Worm (Caenorhabditis elegans): ENCODE measurements around the gene gnrr-2.

DNA sequence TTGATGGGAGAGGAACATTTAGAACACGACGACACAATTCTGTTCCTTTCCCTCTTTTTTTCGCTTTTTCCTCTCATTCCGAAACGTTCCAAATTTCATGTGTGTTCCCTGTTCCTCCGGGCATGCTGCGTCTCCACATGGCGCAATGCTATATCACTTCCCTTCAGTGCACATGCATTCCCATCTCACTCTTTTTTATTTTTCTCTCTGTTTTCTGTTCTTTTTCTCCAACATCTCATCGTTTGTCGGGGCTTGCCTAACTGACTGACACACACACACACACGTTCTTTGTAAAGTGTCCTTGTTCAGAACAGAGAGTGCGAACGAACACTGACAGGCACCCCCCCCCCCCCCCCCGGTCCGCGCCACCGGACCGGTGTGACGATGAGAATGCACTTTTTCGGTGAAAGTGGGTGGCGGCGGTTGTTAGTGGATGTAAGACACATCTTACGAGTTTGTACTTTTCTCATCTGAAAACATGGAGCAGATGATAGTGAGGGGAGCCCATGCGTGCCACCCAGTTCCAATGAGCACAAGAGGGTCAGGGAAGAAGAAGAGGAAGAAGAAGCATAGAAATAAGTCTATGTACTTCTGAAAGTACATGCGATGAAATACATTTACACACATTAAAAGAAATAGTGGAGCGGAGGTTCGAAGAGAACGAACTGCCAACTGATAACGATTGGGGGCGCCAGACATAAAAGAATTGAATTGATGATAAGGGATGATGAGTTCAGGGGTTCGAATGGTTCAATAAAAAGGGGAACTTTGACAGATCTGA is 40.4 kb upstream of the gnrr-2 start:
- TF ChIP-seq unc-62 (GFP tag; optimal IDR thresholded peaks at IDR 0.05) = no peak
- TF ChIP-seq lin-13 (tag; optimal IDR thresholded peaks at IDR 0.05) = no peak
- no peak for TF ChIP-seq ztf-11 (tag; optimal IDR thresholded peaks at IDR 0.05)
- TF ChIP-seq elt-1 (tag; optimal IDR thresholded peaks at IDR 0.05; ENCODE audit: borderline replicate concordance, insufficient read depth) = no peak
- no peak for TF ChIP-seq pha-4 (tag; optimal IDR thresholded peaks at IDR 0.05)

Measured in whole organism, mixed stage, embryonic.